Worm (Caenorhabditis elegans) whole organism, early embryonic: ENCODE data around the gene gly-9.

Experiments used
- B0310.2 ChIP-seq: sonication (generic microtip); optimal IDR thresholded peaks from 2 replicates; lab custom pipeline; 2016; ENCODE audit warnings: mild to moderate bottlenecking, missing genetic modification characterization, missing compliant biosample characterization
- F13C5.2 ChIP-seq: sonication (generic microtip); optimal IDR thresholded peaks from 2 replicates; lab custom pipeline; 2017; ENCODE audit warnings: mild to moderate bottlenecking, missing genetic modification characterization, inconsistent platforms, missing compliant biosample characterization
- aly-1 ChIP-seq: sonication (generic microtip); optimal IDR thresholded peaks from 2 replicates; lab custom pipeline; 2016; ENCODE audit warnings: missing genetic modification characterization, missing compliant biosample characterization
- ama-1 ChIP-seq: fragments of 150-350 bp; optimal IDR thresholded peaks from 2 replicates; lab custom pipeline; 2014
- ceh-13 ChIP-seq: fragments of 200-800 bp; sonication (Bioruptor generic); optimal IDR thresholded peaks from 2 replicates; lab custom pipeline; 2018; ENCODE audit warnings: mild to moderate bottlenecking, missing genetic modification characterization, missing compliant biosample characterization
- ceh-36 ChIP-seq: sonication (generic microtip); optimal IDR thresholded peaks from 2 replicates; lab custom pipeline; 2016; ENCODE audit warnings: missing genetic modification characterization, inconsistent platforms, missing compliant biosample characterization
- ets-7 ChIP-seq: sonication (generic microtip); optimal IDR thresholded peaks from 2 replicates; lab custom pipeline; 2016; ENCODE audit warnings: missing genotype, missing genetic modification characterization, missing compliant biosample characterization
- flt-1 ChIP-seq: fragments of 200-800 bp; sonication (Bioruptor generic); IDR thresholded peaks from 2 replicates; pipeline ENCODE4 v1.3.6; 2022; ENCODE audit warnings: missing genetic modification characterization, missing compliant biosample characterization
- hmbx-1 ChIP-seq: sonication (generic microtip); optimal IDR thresholded peaks from 2 replicates; lab custom pipeline; 2016; ENCODE audit warnings: mild to moderate bottlenecking, missing genetic modification characterization, missing compliant biosample characterization
- hmg-4 ChIP-seq: fragments of 200-800 bp; sonication (Bioruptor generic); optimal IDR thresholded peaks from 2 replicates; lab custom pipeline; 2018; ENCODE audit warnings: mild to moderate bottlenecking, missing genetic modification characterization, missing compliant biosample characterization
- hnd-1 ChIP-seq: sonication (generic microtip); optimal IDR thresholded peaks from 2 replicates; lab custom pipeline; 2016; ENCODE audit warnings: missing genetic modification characterization, missing compliant biosample characterization
- pes-1 ChIP-seq: fragments of 200-800 bp; sonication (Bioruptor generic); IDR thresholded peaks from 2 replicates; pipeline ENCODE4 v1.3.6; 2022; ENCODE audit warnings: missing genetic modification reagents, missing genetic modification characterization, missing compliant biosample characterization
- scrt-1 ChIP-seq: fragments of 200-800 bp; sonication (Bioruptor generic); IDR thresholded peaks from 2 replicates; pipeline ENCODE4 v1.3.6; 2022; ENCODE audit warnings: missing genetic modification characterization, missing compliant biosample characterization
- sea-1 ChIP-seq: fragments of 200-800 bp; sonication (Bioruptor generic); conservative IDR thresholded peaks from 2 replicates; pipeline ENCODE4 v1.3.6; 2022; ENCODE audit warnings: missing genetic modification characterization, missing compliant biosample characterization
- tbx-11 ChIP-seq: fragments of 200-800 bp; sonication (Bioruptor generic); IDR thresholded peaks from 2 replicates; pipeline ENCODE4 v1.3.6; 2022; ENCODE audit warnings: missing genetic modification characterization, missing compliant biosample characterization
- tbx-37 ChIP-seq: fragments of 200-800 bp; sonication (Bioruptor generic); conservative IDR thresholded peaks from 2 replicates; pipeline ENCODE4 v1.3.6; 2022; ENCODE audit warnings: missing genetic modification reagents, missing genetic modification characterization, missing compliant biosample characterization
- tra-4 ChIP-seq: sonication (generic microtip); optimal IDR thresholded peaks from 2 replicates; lab custom pipeline; 2017; ENCODE audit warnings: missing genetic modification characterization, missing compliant biosample characterization

The gly-9 gene

DNA sequence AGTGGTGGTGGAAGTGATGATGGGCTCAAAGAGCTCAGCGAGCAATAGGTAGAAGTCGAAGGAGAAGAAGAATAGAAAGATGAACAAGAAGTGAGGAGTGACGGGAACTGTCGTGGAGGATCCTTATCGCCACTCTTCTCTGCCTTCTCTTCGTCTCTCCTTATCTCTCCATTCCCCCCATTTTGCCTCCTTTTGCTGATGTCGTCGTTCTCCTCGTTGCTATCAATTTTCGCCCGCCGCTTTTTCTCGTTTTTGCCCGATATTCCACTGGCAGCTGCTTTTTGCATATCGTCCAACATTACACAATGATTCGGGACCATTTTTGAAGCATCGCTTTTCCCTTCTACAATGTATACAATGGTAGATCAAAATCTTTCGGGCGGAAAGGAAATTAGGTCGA lies 23.0 kb downstream of the gly-9 start:
- TF ChIP-seq hmg-4, result no peak
- no peak for TF ChIP-seq tra-4 (tag; lab: Kevin White, UChicago)
- TF ChIP-seq tbx-37 (GFP tag; lab: Robert Waterston, UW), result no peak
- TF ChIP-seq scrt-1 (GFP tag; lab: Robert Waterston, UW), result no peak
- no peak for TF ChIP-seq flt-1 (GFP tag; lab: Robert Waterston, UW)
- no peak for TF ChIP-seq F13C5.2 (tag; lab: Kevin White, UChicago)
- TF ChIP-seq sea-1 (GFP tag; lab: Robert Waterston, UW), result no peak
- TF ChIP-seq ceh-13 (GFP tag; lab: Kevin White, UChicago), result no peak
- TF ChIP-seq tbx-11 (GFP tag; lab: Robert Waterston, UW), result no peak
- TF ChIP-seq aly-1 (tag; lab: Kevin White, UChicago), result no peak
- no peak for TF ChIP-seq ets-7 (tag; lab: Kevin White, UChicago)
- TF ChIP-seq hmbx-1, result no peak
- no peak for TF ChIP-seq ama-1

DNA sequence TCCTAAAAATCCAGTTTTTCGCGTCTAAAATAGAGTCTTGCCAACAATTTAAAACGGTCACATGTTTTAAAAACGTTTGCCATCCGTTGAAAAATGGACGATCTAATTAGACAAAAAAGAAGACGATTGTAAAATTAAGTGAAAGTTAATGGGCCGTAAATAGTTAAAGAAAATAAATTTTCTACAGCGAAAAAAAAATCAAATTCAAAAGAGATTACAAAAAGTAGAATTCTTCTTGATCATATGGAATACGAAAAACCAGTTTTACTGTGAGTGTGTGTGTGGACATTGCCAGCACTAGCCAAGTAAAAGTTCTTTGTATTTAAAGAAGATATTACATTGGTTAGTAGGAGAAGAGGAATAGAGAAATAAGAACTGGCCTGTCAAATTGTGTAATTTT lies 28.3 kb downstream of the gly-9 start:
- TF ChIP-seq ceh-36 (tag; lab: Kevin White, UChicago) (no peak), pes-1 (no peak), sea-1 (GFP tag; lab: Robert Waterston, UW) (no peak), hnd-1 (tag; lab: Kevin White, UChicago) (no peak), aly-1 (tag; lab: Kevin White, UChicago) (no peak), F13C5.2 (tag; lab: Kevin White, UChicago) (no peak), tbx-37 (GFP tag; lab: Robert Waterston, UW) (no peak), ceh-13 (GFP tag; lab: Kevin White, UChicago) (no peak), tra-4 (tag; lab: Kevin White, UChicago) (no peak), hmg-4 (no peak), B0310.2 (tag; lab: Kevin White, UChicago) (no peak), hmbx-1 (no peak), flt-1 (GFP tag; lab: Robert Waterston, UW) (no peak), ets-7 (tag; lab: Kevin White, UChicago) (no peak), ama-1 (no peak), tbx-11 (GFP tag; lab: Robert Waterston, UW) (no peak), scrt-1 (GFP tag; lab: Robert Waterston, UW) (no peak)

DNA sequence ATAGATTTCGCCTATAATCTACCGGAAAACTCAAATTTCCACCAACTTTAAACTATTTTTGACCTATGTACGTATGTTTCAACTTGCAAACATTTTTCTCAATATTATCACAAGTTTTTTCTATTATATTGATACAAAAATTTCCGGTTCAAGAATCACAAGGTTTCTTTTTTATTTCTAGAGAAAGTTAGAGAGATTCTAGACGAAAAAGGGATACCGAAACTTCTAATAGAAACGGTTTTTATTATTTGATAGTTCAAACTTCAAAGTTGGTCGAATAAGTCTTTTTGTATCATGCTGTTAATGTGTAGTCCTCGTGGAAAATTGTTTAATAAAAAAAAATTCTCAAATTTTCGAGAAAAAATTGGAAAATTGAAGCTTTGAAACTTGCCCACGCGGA lies 35.3 kb downstream of the gly-9 start:
- TF ChIP-seq tbx-37 (GFP tag; lab: Robert Waterston, UW) (no peak), scrt-1 (GFP tag; lab: Robert Waterston, UW) (no peak), ama-1 (no peak)

DNA sequence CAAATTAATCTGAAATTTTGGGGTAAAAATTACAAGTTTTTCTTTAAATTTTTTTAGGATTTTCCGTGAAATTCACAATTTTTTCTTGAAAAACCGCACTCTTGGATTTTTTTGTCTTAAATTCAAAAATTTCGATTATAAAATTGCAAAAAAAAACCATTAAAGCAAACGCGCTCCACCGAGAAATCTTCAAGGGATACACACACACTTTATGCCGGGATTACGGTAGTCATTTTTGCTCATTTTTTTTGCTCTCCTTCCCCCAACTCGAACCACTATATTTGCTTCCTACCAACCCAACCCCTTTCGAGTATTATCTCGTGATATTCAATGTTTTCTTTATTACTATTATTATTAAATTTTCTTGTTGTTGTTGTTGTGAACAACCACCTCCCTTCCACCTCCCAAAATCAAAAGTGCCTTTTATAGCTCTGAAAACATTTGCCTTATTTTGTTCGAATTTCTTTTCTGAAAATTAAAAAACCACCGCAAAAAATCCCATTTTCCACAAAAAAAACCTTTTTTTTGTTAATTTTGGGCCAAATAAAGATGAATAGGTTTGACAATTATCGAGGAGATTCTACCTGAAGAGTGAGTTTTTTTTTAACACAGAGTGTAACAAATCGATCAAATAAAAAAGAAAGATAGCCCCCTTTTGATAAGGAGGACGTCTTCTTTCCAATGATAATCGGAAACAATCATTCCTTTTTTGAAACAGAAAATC lies 38.5 kb downstream of the gly-9 start, which contains the start of gene Y47D3A.32:
Y47D3A.32 (plus strand) TSS at position 674 of the 724 bp plus-strand sequence.
- TF ChIP-seq ama-1 (no peak), hnd-1 (tag; lab: Kevin White, UChicago) (no peak), sea-1 (GFP tag; lab: Robert Waterston, UW) (no peak), hmbx-1 (no peak), pes-1 (no peak), tbx-37 (GFP tag; lab: Robert Waterston, UW) (no peak), B0310.2 (tag; lab: Kevin White, UChicago) (no peak), scrt-1 (GFP tag; lab: Robert Waterston, UW) (no peak), tra-4 (tag; lab: Kevin White, UChicago) (no peak), hmg-4 (no peak), tbx-11 (GFP tag; lab: Robert Waterston, UW) (no peak), ets-7 (tag; lab: Kevin White, UChicago) (no peak), ceh-13 (GFP tag; lab: Kevin White, UChicago) (no peak), aly-1 (tag; lab: Kevin White, UChicago) (no peak)

DNA sequence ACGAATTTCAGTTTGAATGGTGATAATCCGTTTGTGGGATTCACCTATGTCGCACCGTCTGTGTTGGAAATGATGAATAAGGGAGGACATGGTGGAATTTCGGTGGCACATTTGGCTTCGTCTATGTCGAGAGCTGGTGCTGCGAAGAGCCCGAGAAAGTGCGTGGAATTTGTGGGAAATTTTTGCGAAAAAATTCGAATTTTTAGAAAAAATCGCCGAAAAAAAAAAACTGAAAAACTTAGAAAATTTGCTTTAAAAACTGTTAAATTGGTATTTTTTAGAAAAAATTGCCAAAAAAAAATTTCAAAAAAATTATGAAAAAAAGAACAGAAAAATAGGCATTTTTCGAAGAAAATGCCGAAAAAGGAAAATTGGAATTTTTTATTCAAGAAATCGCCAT lies 41.5 kb downstream of the gly-9 start:
- TF ChIP-seq tra-4 (tag; lab: Kevin White, UChicago) (no peak), ets-7 (tag; lab: Kevin White, UChicago) (no peak), ceh-36 (tag; lab: Kevin White, UChicago) (no peak), aly-1 (tag; lab: Kevin White, UChicago) (no peak), pes-1 (no peak)

DNA sequence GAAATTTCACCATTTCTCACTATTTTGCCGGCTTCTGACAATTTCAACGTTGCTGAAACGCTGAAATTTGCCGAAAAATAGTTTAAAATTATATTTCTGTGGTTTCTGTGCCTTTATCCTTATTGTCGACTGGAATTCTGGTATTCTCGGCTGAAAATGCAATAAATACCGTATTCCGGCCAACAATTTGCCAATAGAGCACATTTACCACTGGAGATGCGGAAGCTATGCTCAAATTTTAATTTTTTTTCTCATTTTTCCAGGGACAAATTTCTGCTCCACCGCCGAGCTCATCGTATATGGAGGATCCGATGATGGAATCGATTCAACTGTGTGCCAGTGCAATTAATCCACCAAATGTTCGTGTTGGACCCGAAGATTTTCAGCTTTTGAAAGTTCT lies 43.8 kb downstream of the gly-9 start:
- no peak for TF ChIP-seq hnd-1 (tag; lab: Kevin White, UChicago)
- no peak for TF ChIP-seq ama-1
- TF ChIP-seq pes-1, result no peak
- no peak for TF ChIP-seq scrt-1 (GFP tag; lab: Robert Waterston, UW)
- TF ChIP-seq hmbx-1, result no peak
- no peak for TF ChIP-seq F13C5.2 (tag; lab: Kevin White, UChicago)
- TF ChIP-seq tbx-37 (GFP tag; lab: Robert Waterston, UW), result no peak
- TF ChIP-seq tra-4 (tag; lab: Kevin White, UChicago), result no peak
- no peak for TF ChIP-seq aly-1 (tag; lab: Kevin White, UChicago)
- no peak for TF ChIP-seq tbx-11 (GFP tag; lab: Robert Waterston, UW)
- no peak for TF ChIP-seq flt-1 (GFP tag; lab: Robert Waterston, UW)
- TF ChIP-seq sea-1 (GFP tag; lab: Robert Waterston, UW), result no peak
- TF ChIP-seq ceh-13 (GFP tag; lab: Kevin White, UChicago), result no peak
- TF ChIP-seq B0310.2 (tag; lab: Kevin White, UChicago), result no peak
- TF ChIP-seq hmg-4, result no peak
- no peak for TF ChIP-seq ceh-36 (tag; lab: Kevin White, UChicago)
- no peak for TF ChIP-seq ets-7 (tag; lab: Kevin White, UChicago)

DNA sequence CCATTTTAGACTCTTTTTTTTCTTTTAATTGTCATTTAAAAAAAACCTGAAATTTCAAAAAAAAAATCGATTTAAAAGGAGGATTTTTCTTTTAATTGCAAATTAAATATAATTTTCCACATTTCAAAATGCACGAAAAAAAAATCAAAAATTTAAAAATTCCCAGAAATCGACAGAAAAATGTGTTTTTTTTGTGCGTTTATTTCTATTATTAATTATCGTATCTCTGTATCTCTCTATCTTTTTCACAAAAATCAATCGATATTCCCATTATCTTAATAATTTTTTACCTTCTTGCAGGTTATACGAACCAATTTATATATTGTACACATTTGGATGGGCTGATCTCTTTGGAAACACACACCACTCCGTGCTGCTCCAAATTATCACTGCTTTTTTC lies 45.6 kb downstream of the gly-9 start, which contains the start of gene rsks-1:
rsks-1 (plus strand) TSS at position 301 of the 400 bp plus-strand sequence.
- TF ChIP-seq ceh-36 (tag; lab: Kevin White, UChicago), result no peak
- TF ChIP-seq ama-1, result no peak
- TF ChIP-seq B0310.2 (tag; lab: Kevin White, UChicago), result no peak
- no peak for TF ChIP-seq sea-1 (GFP tag; lab: Robert Waterston, UW)
- no peak for TF ChIP-seq hmg-4
